Fruit fly (Drosophila melanogaster): ENCODE results near the gene CG13293.

DNA sequence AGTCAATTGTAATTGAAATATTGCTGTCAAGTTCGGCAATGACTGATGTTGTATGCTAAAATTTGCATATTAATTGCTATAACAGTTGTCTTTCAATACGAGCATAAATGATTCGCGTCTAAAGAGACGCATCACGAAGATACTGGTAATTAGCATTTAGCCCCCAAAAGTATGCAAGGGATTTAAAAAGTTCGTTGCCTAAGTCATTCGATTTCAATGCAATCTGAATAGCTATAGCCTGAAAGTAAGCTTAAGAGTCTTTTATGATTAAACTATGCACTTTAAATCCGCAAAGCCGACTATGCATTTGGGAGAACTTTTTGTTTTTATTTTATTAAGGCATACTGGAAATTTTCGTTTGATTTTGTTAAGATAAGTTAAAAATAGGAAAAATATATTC lies 46.9 kb downstream of the CG13293 start:
- TF ChIP-seq gsb-n (tag; optimal IDR thresholded peaks at IDR 0.05) (no peak), Nf-YA (GFP tag; IDR thresholded peaks at IDR 0.05) (no peak), Jarid2 (GFP tag; optimal IDR thresholded peaks at IDR 0.05) (no peak), CG1832 (GFP tag; optimal IDR thresholded peaks at IDR 0.05) (no peak), MESR4 (GFP tag; optimal IDR thresholded peaks at IDR 0.05) (no peak), kni (GFP tag; optimal IDR thresholded peaks at IDR 0.05) (no peak)
